Worm (Caenorhabditis elegans) whole organism, mixed stage, embryonic: Measurements from ENCODE around the gene cdc-48.1.

Experiments used
- elt-1 ChIP-seq: sonication (generic microtip); optimal IDR thresholded peaks from 2 replicates; lab custom pipeline; 2017; ENCODE audit warnings: missing genetic modification characterization, mild to moderate bottlenecking, missing compliant biosample characterization, antibody characterized with exemption, moderate library complexity, borderline replicate concordance; ENCODE audit not compliant: insufficient read depth
- mab-5 ChIP-seq: fragments of 150-350 bp; optimal IDR thresholded peaks from 2 replicates; lab custom pipeline; 2014; ENCODE audit warnings: missing biosample characterization, missing genetic modification characterization
- nhr-12 ChIP-seq: fragments of 150-350 bp; optimal IDR thresholded peaks from 2 replicates; lab custom pipeline; 2014; ENCODE audit warnings: missing biosample characterization, missing genetic modification characterization
- pha-4 ChIP-seq: fragments of 150-350 bp; optimal IDR thresholded peaks from 2 replicates; lab custom pipeline; 2018; ENCODE audit warnings: missing biosample characterization, missing genetic modification reagents, missing genetic modification characterization
- snpc-4 ChIP-seq: fragments of 150-350 bp; optimal IDR thresholded peaks from 2 replicates; lab custom pipeline; 2014; ENCODE audit warnings: missing biosample characterization, missing genetic modification characterization
- ztf-11 ChIP-seq: fragments of 150-350 bp; optimal IDR thresholded peaks from 2 replicates; lab custom pipeline; 2014; ENCODE audit warnings: missing biosample characterization, missing genetic modification characterization

- TF ChIP-seq pha-4 (tag; lab: Kevin White, UChicago), result no peak
- no peak for TF ChIP-seq mab-5 (tag; lab: Kevin White, UChicago)
- no peak for TF ChIP-seq nhr-12 (tag; lab: Kevin White, UChicago)
- TF ChIP-seq snpc-4 (tag; lab: Kevin White, UChicago), result no peak
- no peak for TF ChIP-seq ztf-11 (tag; lab: Kevin White, UChicago)
- TF ChIP-seq elt-1 (tag; lab: Kevin White, UChicago), result no peak
These were observed 12.1 kb downstream of the cdc-48.1 start for ce11 chrII:10550872-10551647.
